Worm (Caenorhabditis elegans) whole organism, L4 larva: ENCODE results near the gene tsfm-1.

Experiments used
- F49E8.2 ChIP-seq: sonication (generic microtip); optimal IDR thresholded peaks from 2 replicates; lab custom pipeline; 2016; ENCODE audit warnings: missing compliant biosample characterization, mild to moderate bottlenecking, missing genetic modification characterization, borderline replicate concordance
- R02D3.7 ChIP-seq: fragments of 150-350 bp; sonication (generic microtip); optimal IDR thresholded peaks from 3 replicates; lab custom pipeline; 2014; ENCODE audit warnings: missing biosample characterization, missing genetic modification characterization
- T26A8.4 ChIP-seq: fragments of 200-800 bp; sonication (Bioruptor generic); IDR thresholded peaks from 2 replicates; pipeline ENCODE4 v1.3.6; 2022; ENCODE audit warnings: missing genetic modification characterization, missing compliant biosample characterization
- Y5F2A.4 ChIP-seq: fragments of 200-800 bp; sonication (Bioruptor generic); optimal IDR thresholded peaks from 2 replicates; lab custom pipeline; 2018; ENCODE audit warnings: mild to moderate bottlenecking, missing genetic modification characterization, missing compliant biosample characterization
- ZK337.2 ChIP-seq: fragments of 200-800 bp; sonication (Bioruptor generic); IDR thresholded peaks from 2 replicates; pipeline ENCODE4 v1.3.6; 2022; ENCODE audit warnings: missing genetic modification reagents, missing genetic modification characterization, missing compliant biosample characterization
- aly-2 ChIP-seq: sonication (generic microtip); optimal IDR thresholded peaks from 2 replicates; lab custom pipeline; 2018; ENCODE audit warnings: missing biosample characterization, missing genetic modification characterization
- ama-1 ChIP-seq: fragments of 150-350 bp; optimal IDR thresholded peaks from 2 replicates; lab custom pipeline; 2014; ENCODE audit warnings: inconsistent platforms, mixed read lengths
- arid-1 ChIP-seq: fragments of 200-800 bp; sonication (Bioruptor generic); conservative IDR thresholded peaks from 2 replicates; pipeline ENCODE4 v1.3.6; 2022; ENCODE audit warnings: missing genetic modification reagents, missing genetic modification characterization, missing compliant biosample characterization
- ceh-32 ChIP-seq: sonication (generic microtip); optimal IDR thresholded peaks from 2 replicates; lab custom pipeline; 2016; ENCODE audit warnings: mild to moderate bottlenecking, missing genetic modification characterization, missing compliant biosample characterization; ENCODE audit not compliant: poor library complexity
- ces-1 ChIP-seq: fragments of 150-350 bp; sonication (generic microtip); optimal IDR thresholded peaks from 4 replicates; lab custom pipeline; 2014; ENCODE audit warnings: missing biosample characterization, missing genetic modification reagents, missing genetic modification characterization
- cey-2 ChIP-seq: sonication (generic microtip); optimal IDR thresholded peaks from 3 replicates; lab custom pipeline; 2017; ENCODE audit warnings: missing genetic modification characterization, mild to moderate bottlenecking, missing compliant biosample characterization, antibody characterized with exemption, borderline replicate concordance; ENCODE audit not compliant: insufficient read depth
- ctbp-1 ChIP-seq: fragments of 200-800 bp; sonication (Bioruptor generic); IDR thresholded peaks from 2 replicates; pipeline ENCODE4 v1.3.6; 2022; ENCODE audit warnings: missing genetic modification reagents, missing genetic modification characterization, missing compliant biosample characterization
- daf-19 ChIP-seq: fragments of 200-800 bp; sonication (Bioruptor generic); conservative IDR thresholded peaks from 2 replicates; pipeline ENCODE4 v1.3.6; 2022; ENCODE audit warnings: missing genetic modification characterization, missing compliant biosample characterization
- daf-8 ChIP-seq: fragments of 200-800 bp; sonication (Bioruptor generic); IDR thresholded peaks from 2 replicates; pipeline ENCODE4 v1.3.6; 2022; ENCODE audit warnings: missing genetic modification characterization, missing compliant biosample characterization
- dmd-6 ChIP-seq: fragments of 200-800 bp; sonication (Bioruptor generic); IDR thresholded peaks from 2 replicates; pipeline ENCODE4 v1.3.6; 2022; ENCODE audit warnings: missing genetic modification reagents, missing genetic modification characterization, missing compliant biosample characterization
- dmd-9 ChIP-seq: fragments of 200-800 bp; sonication (Bioruptor generic); IDR thresholded peaks from 2 replicates; pipeline ENCODE4 v1.3.6; 2022; ENCODE audit warnings: missing genetic modification reagents, missing genetic modification characterization, missing compliant biosample characterization
- dve-1 ChIP-seq: sonication (generic microtip); optimal IDR thresholded peaks from 2 replicates; lab custom pipeline; 2017; ENCODE audit warnings: antibody characterized with exemption, mild to moderate bottlenecking, missing genetic modification characterization, missing compliant biosample characterization; ENCODE audit not compliant: insufficient read depth
- egl-27 ChIP-seq: sonication (generic microtip); optimal IDR thresholded peaks from 3 replicates; lab custom pipeline; 2017; ENCODE audit warnings: missing biosample characterization, missing genetic modification reagents, missing genetic modification characterization
- fos-1 ChIP-seq: fragments of 150-350 bp; optimal IDR thresholded peaks from 2 replicates; lab custom pipeline; 2014; ENCODE audit warnings: missing biosample characterization, missing genetic modification characterization
- hif-1 ChIP-seq, 2 experiments: sonication (generic microtip); optimal IDR thresholded peaks; 2 replicates each; lab custom pipeline; 2016 to 2017; ENCODE audit warnings: missing compliant biosample characterization in 2 of 2, missing genetic modification characterization in 2 of 2, missing genetic modification reagents in 2 of 2, missing genotype in 2 of 2, mild to moderate bottlenecking in 1 of 2
- hlh-11 ChIP-seq: fragments of 200-800 bp; sonication (Bioruptor generic); optimal IDR thresholded peaks from 2 replicates; lab custom pipeline; 2018; ENCODE audit warnings: mild to moderate bottlenecking, missing genetic modification characterization, missing compliant biosample characterization
- hmg-1.1 ChIP-seq: fragments of 200-800 bp; sonication (Bioruptor generic); IDR thresholded peaks from 2 replicates; pipeline ENCODE4 v1.3.6; 2022; ENCODE audit warnings: missing genetic modification reagents, missing genetic modification characterization, missing compliant biosample characterization
- lin-13 ChIP-seq: fragments of 150-350 bp; optimal IDR thresholded peaks from 2 replicates; lab custom pipeline; 2014; ENCODE audit warnings: missing biosample characterization, missing genetic modification reagents, missing genetic modification characterization
- lin-15B ChIP-seq: fragments of 150-350 bp; sonication (generic microtip); optimal IDR thresholded peaks from 3 replicates; lab custom pipeline; 2014; ENCODE audit warnings: missing biosample characterization, missing genetic modification characterization
- lin-29 ChIP-seq: fragments of 200-800 bp; sonication (Bioruptor generic); IDR thresholded peaks from 2 replicates; pipeline ENCODE4 v1.3.6; 2022; ENCODE audit warnings: missing genetic modification reagents, missing genetic modification characterization, missing compliant biosample characterization
- lsy-2 ChIP-seq, 2 experiments: fragments of 150-350 bp in 1 of 2; sonication (generic microtip) in 1 of 2; optimal IDR thresholded peaks; 2 replicates each; lab custom pipeline; 2014 to 2017; ENCODE audit warnings: missing biosample characterization in 2 of 2, missing genetic modification characterization in 2 of 2
- madf-5 ChIP-seq, 2 experiments: fragments of 200-800 bp; sonication (Bioruptor generic); IDR thresholded peaks; 2 replicates each; pipeline ENCODE4 v1.3.6; 2022; ENCODE audit warnings: missing compliant biosample characterization in 2 of 2, missing genetic modification characterization in 2 of 2
- madf-9 ChIP-seq: fragments of 200-800 bp; sonication (Bioruptor generic); conservative IDR thresholded peaks from 2 replicates; pipeline ENCODE4 v1.3.6; 2022; ENCODE audit warnings: missing genetic modification reagents, missing genetic modification characterization, missing compliant biosample characterization
- mdl-1 ChIP-seq, 2 experiments: fragments of 150-350 bp in 1 of 2; sonication (generic microtip) in 1 of 2; optimal IDR thresholded peaks; 2 replicates each; lab custom pipeline; 2014 to 2017; ENCODE audit warnings: missing biosample characterization in 2 of 2, missing genetic modification characterization in 2 of 2
- mdt-29 ChIP-seq: fragments of 200-800 bp; sonication (Bioruptor generic); IDR thresholded peaks from 2 replicates; pipeline ENCODE4 v1.3.6; 2022; ENCODE audit warnings: missing genetic modification reagents, missing genetic modification characterization, missing compliant biosample characterization
- mes-2 ChIP-seq: sonication (generic microtip); optimal IDR thresholded peaks from 2 replicates; lab custom pipeline; 2016; ENCODE audit warnings: missing genotype, mild to moderate bottlenecking, missing genetic modification characterization, missing compliant biosample characterization; ENCODE audit not compliant: poor library complexity, severe bottlenecking
- nhr-102 ChIP-seq: sonication (generic microtip); optimal IDR thresholded peaks from 2 replicates; lab custom pipeline; 2016; ENCODE audit warnings: mild to moderate bottlenecking, missing genetic modification characterization, moderate library complexity, missing compliant biosample characterization
- nhr-237 ChIP-seq: sonication (generic microtip); optimal IDR thresholded peaks from 2 replicates; lab custom pipeline; 2017; ENCODE audit warnings: missing biosample characterization, missing genetic modification characterization
- nhr-6 ChIP-seq: fragments of 150-350 bp; optimal IDR thresholded peaks from 2 replicates; lab custom pipeline; 2014; ENCODE audit warnings: missing biosample characterization, missing genetic modification characterization
- nhr-76 ChIP-seq: fragments of 150-350 bp; optimal IDR thresholded peaks from 2 replicates; lab custom pipeline; 2014; ENCODE audit warnings: missing biosample characterization, missing genetic modification characterization
- nhr-77 ChIP-seq: fragments of 150-350 bp; optimal IDR thresholded peaks from 2 replicates; lab custom pipeline; 2014; ENCODE audit warnings: missing biosample characterization, missing genetic modification characterization
- rbr-2 ChIP-seq: sonication (generic microtip); optimal IDR thresholded peaks from 2 replicates; lab custom pipeline; 2016; ENCODE audit warnings: missing genotype, missing genetic modification characterization, missing compliant biosample characterization
- set-16 ChIP-seq: fragments of 200-800 bp; sonication (Bioruptor generic); IDR thresholded peaks from 2 replicates; pipeline ENCODE4 v1.3.6; 2022; ENCODE audit warnings: missing genetic modification reagents, missing genetic modification characterization, missing compliant biosample characterization
- spr-3 ChIP-seq: fragments of 200-800 bp; sonication (Bioruptor generic); optimal IDR thresholded peaks from 2 replicates; lab custom pipeline; 2018; ENCODE audit warnings: mild to moderate bottlenecking, missing genetic modification characterization, missing compliant biosample characterization
- unc-62 ChIP-seq, 3 experiments: fragments of 150-350 bp in 1 of 3; sonication (generic microtip); optimal IDR thresholded peaks in 2 of 3; peaks in 1 of 3; 1 replicate in 1 of 3; 2 replicates in 2 of 3; lab custom pipeline; 2014 to 2017; ENCODE audit warnings: missing biosample characterization in 3 of 3, missing genetic modification characterization in 3 of 3, missing genetic modification reagents in 3 of 3, missing genotype in 1 of 3
- zag-1 ChIP-seq: fragments of 150-350 bp; optimal IDR thresholded peaks from 2 replicates; lab custom pipeline; 2014; ENCODE audit warnings: missing biosample characterization, missing genetic modification characterization
- zip-2 ChIP-seq: fragments of 150-350 bp; optimal IDR thresholded peaks from 2 replicates; lab custom pipeline; 2014; ENCODE audit warnings: missing biosample characterization, missing genetic modification characterization

The tsfm-1 gene

ce11 chrV:12317894-12318553 lies 46.7 kb upstream of the tsfm-1 start, which contains the start of the genes R04F11.5 and R04F11.2 (continued):
- TF ChIP-seq mes-2 = peak; percentile 85
- TF ChIP-seq rbr-2 (tag; lab: Kevin White, UChicago) = peak; percentile 65
- no peak for TF ChIP-seq zag-1 (tag; lab: Kevin White, UChicago)
- peak; percentile 69 for TF ChIP-seq hlh-11 (tag; lab: Kevin White, UChicago)
- TF ChIP-seq ZK337.2 (GFP tag; lab: Robert Waterston, UW) = no peak
- no peak for TF ChIP-seq daf-8 (GFP tag; lab: Robert Waterston, UW)
- TF ChIP-seq F49E8.2 (tag; lab: Kevin White, UChicago) = no peak
- TF ChIP-seq aly-2 (tag; lab: Kevin White, UChicago) = no peak
- TF ChIP-seq nhr-237 (tag; lab: Kevin White, UChicago) = no peak
- TF ChIP-seq madf-9 (GFP tag; lab: Robert Waterston, UW) = no peak
- no peak for TF ChIP-seq Y5F2A.4 (GFP tag; lab: Kevin White, UChicago)
- no peak for TF ChIP-seq R02D3.7
- no peak for TF ChIP-seq madf-5 (GFP tag; IDR thresholded peaks at IDR 0.05; lab: Robert Waterston, UW)
- no peak for TF ChIP-seq zip-2 (tag; lab: Kevin White, UChicago)
- TF ChIP-seq lin-29 (GFP tag; lab: Robert Waterston, UW) = no peak
- no peak for TF ChIP-seq dmd-9 (GFP tag; lab: Robert Waterston, UW)
- peak in 1 of 2 experiments; percentile 29 for TF ChIP-seq hif-1 (tag; optimal IDR thresholded peaks at IDR 0.05; lab: Kevin White, UChicago)
- TF ChIP-seq spr-3 (GFP tag; lab: Kevin White, UChicago) = no peak
- TF ChIP-seq mdt-29 (GFP tag; lab: Robert Waterston, UW) = no peak
- no peak for TF ChIP-seq ces-1
- TF ChIP-seq nhr-102 (tag; lab: Kevin White, UChicago) = no peak
- no peak for TF ChIP-seq egl-27 (tag; lab: Kevin White, UChicago)
- no peak for TF ChIP-seq nhr-76 (tag; lab: Kevin White, UChicago)
- TF ChIP-seq T26A8.4 (GFP tag; lab: Robert Waterston, UW) = no peak
- no peak for TF ChIP-seq mdl-1 (tag; optimal IDR thresholded peaks at IDR 0.05; lab: Kevin White, UChicago)
- 0 out of 2 replicates have a peak, but pooled peaks have one; percentile 34 for TF ChIP-seq arid-1 (GFP tag; lab: Robert Waterston, UW)
- peak; percentile 40 for TF ChIP-seq ama-1 (lab: Kevin White, UChicago)
- TF ChIP-seq fos-1 = no peak
- TF ChIP-seq ceh-32 (tag; lab: Kevin White, UChicago) = no peak
- TF ChIP-seq set-16 (GFP tag; lab: Robert Waterston, UW) = no peak
- no peak for TF ChIP-seq lin-13 (GFP tag; lab: Kevin White, UChicago)
- peak; percentile 99 for TF ChIP-seq nhr-6 (tag; lab: Kevin White, UChicago)
- TF ChIP-seq lsy-2 (tag; optimal IDR thresholded peaks at IDR 0.05; lab: Kevin White, UChicago) = peak; percentile 94 to 99
- peak in 1 of 2 experiments; percentile 92 for TF ChIP-seq unc-62 (GFP tag; optimal IDR thresholded peaks at IDR 0.05 in 1 of 2; lab: Kevin White, UChicago)
- TF ChIP-seq unc-62 (tag; optimal IDR thresholded peaks at IDR 0.05; lab: Kevin White, UChicago) = no peak
- TF ChIP-seq dve-1 (tag; lab: Kevin White, UChicago) = peak; percentile 81
- TF ChIP-seq nhr-77 (tag; lab: Kevin White, UChicago) = peak; percentile 70
- peak; percentile 49; the same call in 1 of the 2 replicates for TF ChIP-seq hmg-1.1 (GFP tag; lab: Robert Waterston, UW)

ce11 chrV:12317080-12317479 lies 45.7 kb upstream of the tsfm-1 start, which contains the start of gene R04F11.3:
R04F11.3 (minus strand) TSS chrV:12317180.
- TF ChIP-seq cey-2 (no peak), daf-19 (GFP tag; lab: Robert Waterston, UW) (no peak), ceh-32 (tag; lab: Kevin White, UChicago) (no peak), hif-1 (tag; optimal IDR thresholded peaks at IDR 0.05; lab: Kevin White, UChicago) (no peak), lsy-2 (tag; optimal IDR thresholded peaks at IDR 0.05; lab: Kevin White, UChicago) (no peak), R02D3.7 (no peak), lin-15B (tag; lab: Kevin White, UChicago) (no peak), dmd-6 (GFP tag; lab: Robert Waterston, UW) (no peak), ctbp-1 (GFP tag; lab: Robert Waterston, UW) (no peak), ZK337.2 (GFP tag; lab: Robert Waterston, UW) (no peak), unc-62 (GFP tag; optimal IDR thresholded peaks at IDR 0.05 in 1 of 2; lab: Kevin White, UChicago) (no peak), unc-62 (tag; optimal IDR thresholded peaks at IDR 0.05; lab: Kevin White, UChicago) (no peak), T26A8.4 (GFP tag; lab: Robert Waterston, UW) (no peak), fos-1 (no peak)
